Fruit fly (Drosophila melanogaster) whole organism, pupa: ENCODE results near the gene CanA1.

ENCODE experiments used
- CG10348 ChIP-seq: fragments of 200-800 bp; sonication (Bioruptor generic); IDR thresholded peaks from 2 replicates; pipeline ENCODE4 v1.3.6; 2022; ENCODE audit warnings: missing biosample characterization, missing genetic modification characterization
- CG34367 ChIP-seq: fragments of 200-800 bp; sonication (Bioruptor generic); optimal IDR thresholded peaks from 2 replicates; lab custom pipeline; 2018; ENCODE audit warnings: missing biosample characterization, mild to moderate bottlenecking, missing genetic modification characterization
- CG9948 ChIP-seq: fragments of 200-800 bp; sonication (Bioruptor generic); optimal IDR thresholded peaks from 2 replicates; lab custom pipeline; 2018; ENCODE audit warnings: missing biosample characterization, mild to moderate bottlenecking, missing genetic modification characterization, moderate library complexity
- D1 ChIP-seq: fragments of 200-800 bp; sonication (Bioruptor generic); optimal IDR thresholded peaks from 2 replicates; lab custom pipeline; 2018; ENCODE audit warnings: missing biosample characterization, mild to moderate bottlenecking, missing genetic modification characterization, moderate library complexity
- EcR ChIP-seq: fragments of 200-800 bp; sonication (Bioruptor generic); optimal IDR thresholded peaks from 3 replicates; lab custom pipeline; 2019; ENCODE audit warnings: missing biosample characterization, missing genetic modification characterization, mild to moderate bottlenecking, moderate library complexity, missing genetic modification reagents
- Pif1A ChIP-seq: fragments of 200-800 bp; sonication (Bioruptor generic); optimal IDR thresholded peaks from 3 replicates; lab custom pipeline; 2016; ENCODE audit warnings: missing biosample characterization, missing genetic modification characterization
- Snoo ChIP-seq: fragments of 200-800 bp; sonication (Bioruptor generic); optimal IDR thresholded peaks from 3 replicates; lab custom pipeline; 2017; ENCODE audit warnings: missing biosample characterization, mild to moderate bottlenecking, missing genetic modification characterization, inconsistent platforms
- fd96Ca ChIP-seq: fragments of 200-800 bp; sonication (Bioruptor generic); IDR thresholded peaks from 3 replicates; pipeline ENCODE4 v1.3.6; 2022; ENCODE audit warnings: missing biosample characterization, missing genetic modification characterization
- gl ChIP-seq: fragments of 200-800 bp; sonication (Bioruptor generic); optimal IDR thresholded peaks from 2 replicates; lab custom pipeline; 2018; ENCODE audit warnings: missing biosample characterization, mild to moderate bottlenecking, missing genetic modification characterization

DNA sequence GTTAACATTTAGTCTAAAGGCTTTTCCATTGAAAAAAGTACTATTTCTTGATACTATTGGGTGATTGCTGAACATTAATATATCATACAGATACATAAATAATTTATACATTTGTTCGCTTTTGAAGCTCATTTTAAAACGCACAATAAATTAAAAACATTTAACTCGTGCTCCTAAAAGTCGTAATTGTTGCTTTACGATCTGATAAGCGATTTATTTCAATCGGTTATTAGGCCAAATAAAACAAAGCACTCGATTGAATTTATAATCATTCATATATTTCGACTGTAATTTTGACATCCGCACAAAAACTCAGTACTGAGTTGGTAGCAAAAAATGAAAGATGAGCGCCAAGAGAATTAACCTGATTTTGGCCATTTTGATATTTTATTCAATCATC, 4.1 kb upstream of the CanA1 start, which contains the start of gene CG33773:
- no peak for TF ChIP-seq CG34367 (tag; lab: Kevin White, UChicago)
- no peak for TF ChIP-seq D1 (tag; lab: Kevin White, UChicago)
- TF ChIP-seq EcR (GFP tag; lab: Kevin White, UChicago): no peak
- TF ChIP-seq Pif1A (GFP tag; lab: Kevin White, UChicago): no peak
- no peak for TF ChIP-seq CG10348 (GFP tag; lab: Robert Waterston, UW)
- no peak for TF ChIP-seq gl (tag; lab: Kevin White, UChicago)
- TF ChIP-seq Snoo (tag; lab: Kevin White, UChicago): no peak
- TF ChIP-seq CG9948 (tag; lab: Kevin White, UChicago): no peak
- TF ChIP-seq fd96Ca: no peak
